Worm (Caenorhabditis elegans) whole organism, midembryonic: ENCODE measurements around the gene C15H11.11.

Experiments used
- T22C8.4 ChIP-seq: fragments of 200-800 bp; sonication (Bioruptor generic); IDR thresholded peaks from 2 replicates; pipeline ENCODE4 v1.3.6; 2022; ENCODE audit warnings: missing genetic modification characterization, missing compliant biosample characterization
- klf-2 ChIP-seq: fragments of 200-800 bp; sonication (Bioruptor generic); conservative IDR thresholded peaks from 2 replicates; pipeline ENCODE4 v1.3.6; 2022; ENCODE audit warnings: missing genetic modification reagents, missing genetic modification characterization, missing compliant biosample characterization
- ref-1 ChIP-seq: fragments of 200-800 bp; sonication (Bioruptor generic); conservative IDR thresholded peaks from 2 replicates; pipeline ENCODE4 v1.3.6; 2022; ENCODE audit warnings: missing genetic modification reagents, missing genetic modification characterization, missing compliant biosample characterization
- tab-1 ChIP-seq: fragments of 200-800 bp; sonication (Bioruptor generic); IDR thresholded peaks from 2 replicates; pipeline ENCODE4 v1.3.6; 2022; ENCODE audit warnings: missing genetic modification characterization, missing compliant biosample characterization
- ztf-23 ChIP-seq: fragments of 200-800 bp; sonication (Bioruptor generic); IDR thresholded peaks from 2 replicates; pipeline ENCODE4 v1.3.6; 2022; ENCODE audit warnings: missing genetic modification reagents, missing genetic modification characterization, missing compliant biosample characterization
- ztf-29 ChIP-seq: fragments of 200-800 bp; sonication (Bioruptor generic); IDR thresholded peaks from 2 replicates; pipeline ENCODE4 v1.3.6; 2022; ENCODE audit warnings: missing genetic modification reagents, missing genetic modification characterization, missing compliant biosample characterization

DNA sequence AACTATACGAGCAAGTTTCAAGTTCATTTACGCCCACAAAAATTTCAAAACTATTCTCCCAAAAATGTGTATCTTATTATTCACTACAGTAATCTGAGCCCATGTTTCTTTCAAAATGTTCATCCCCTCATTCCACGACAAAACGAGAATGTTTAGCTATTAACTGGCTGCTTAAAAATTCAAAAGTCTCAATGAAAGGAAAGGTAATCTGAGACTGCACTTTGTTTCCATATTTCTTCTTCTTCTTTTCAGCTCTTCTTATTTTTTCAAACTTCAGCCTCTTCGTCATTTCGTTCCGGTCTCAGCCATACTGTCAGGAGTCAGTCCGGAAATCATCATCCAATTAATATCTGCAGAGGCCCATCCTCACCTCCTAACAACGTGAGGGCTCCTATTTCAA, 42.5 kb upstream of the C15H11.11 start, which contains the start of gene unc-39:
- TF ChIP-seq ztf-23 (no peak), tab-1 (GFP tag; lab: Robert Waterston, UW) (no peak), T22C8.4 (no peak), ref-1 (no peak), ztf-29 (no peak), klf-2 (GFP tag; lab: Robert Waterston, UW) (no peak)
